Fruit fly (Drosophila melanogaster): ENCODE results near the gene CG17271.

CG17271 gene

dm6 chr3R:20830153-20830695 lies 8.6 kb upstream of the CG17271 start, which contains the start of gene Adss (continued):
- TF ChIP-seq CG11456 (GFP tag; IDR thresholded peaks at IDR 0.05) (peak; percentile 67; the same call in 1 of the 3 replicates), amos (GFP tag; IDR thresholded peaks at IDR 0.05; ENCODE audit: partially characterized antibody) (peak; percentile 49; the same call in 1 of the 2 replicates), hkb (optimal IDR thresholded peaks at IDR 0.05) (no peak), hkb (GFP tag; IDR thresholded peaks at IDR 0.05) (peak; percentile 54), CG9932 (GFP tag; IDR thresholded peaks at IDR 0.05) (peak; percentile 10; the same call in 1 of the 2 replicates), ac (GFP tag; optimal IDR thresholded peaks at IDR 0.05) (no peak), Ada2b (GFP tag; IDR thresholded peaks at IDR 0.05) (no peak), CG17912 (GFP tag; optimal IDR thresholded peaks at IDR 0.05) (peak; percentile 51), Dad (GFP tag; optimal IDR thresholded peaks at IDR 0.05) (no peak), CG8290 (GFP tag; optimal IDR thresholded peaks at IDR 0.05) (no peak), CG8290 (tag; optimal IDR thresholded peaks at IDR 0.05) (peak in 1 of 2 experiments; percentile 85), tup (GFP tag; optimal IDR thresholded peaks at IDR 0.05) (peak; percentile 5), cato (GFP tag; optimal IDR thresholded peaks at IDR 0.05; ENCODE audit: borderline replicate concordance) (no peak), Sry-β (GFP tag; optimal IDR thresholded peaks at IDR 0.05) (no peak), CG11093 (GFP tag; IDR thresholded peaks at IDR 0.05) (no peak), salm (tag; optimal IDR thresholded peaks at IDR 0.05) (no peak), cas (GFP tag; IDR thresholded peaks at IDR 0.05) (no peak), pho (GFP tag; optimal IDR thresholded peaks at IDR 0.05) (peak; percentile 10), CG13775 (GFP tag; optimal IDR thresholded peaks at IDR 0.05) (peak; percentile 7), repo (GFP tag; optimal IDR thresholded peaks at IDR 0.05) (peak; percentile 7), br (optimal IDR thresholded peaks at IDR 0.05) (no peak), CG18764 (GFP tag; optimal IDR thresholded peaks at IDR 0.05) (no peak), CG17802 (tag; optimal IDR thresholded peaks at IDR 0.05) (no peak), CG6689 (GFP tag; IDR thresholded peaks at IDR 0.05) (0 out of 2 replicates have a peak, but pooled peaks have one; percentile 30), gsb-n (tag; optimal IDR thresholded peaks at IDR 0.05) (no peak), TFAM (GFP tag; optimal IDR thresholded peaks at IDR 0.05) (no peak), ewg (GFP tag; optimal IDR thresholded peaks at IDR 0.05) (peak; percentile 99), Nf-YC (tag; optimal IDR thresholded peaks at IDR 0.05) (no peak), usp (GFP tag; optimal IDR thresholded peaks at IDR 0.05) (no peak), Atf3 (GFP tag; optimal IDR thresholded peaks at IDR 0.05) (no peak), Taf1 (GFP tag; IDR thresholded peaks at IDR 0.05) (no peak), Myb (GFP tag; optimal IDR thresholded peaks at IDR 0.05) (peak; percentile 62), CG4360 (GFP tag; IDR thresholded peaks at IDR 0.05) (peak; percentile 25; the same call in 1 of the 2 replicates), Dip3 (GFP tag; optimal IDR thresholded peaks at IDR 0.05) (no peak), CG7271 (tag; optimal IDR thresholded peaks at IDR 0.05) (no peak), lilli (GFP tag; optimal IDR thresholded peaks at IDR 0.05) (peak; percentile 45), CG31224 (GFP tag; IDR thresholded peaks at IDR 0.05) (no peak), CG43689 (GFP tag; IDR thresholded peaks at IDR 0.05) (no peak), zfh2 (GFP tag; optimal IDR thresholded peaks at IDR 0.05) (no peak), CG34224 (GFP tag; IDR thresholded peaks at IDR 0.05; ENCODE audit: partially characterized antibody) (no peak; the same call in 1 of the 3 replicates), CG30431 (GFP tag; optimal IDR thresholded peaks at IDR 0.05) (no peak), CG7928 (GFP tag; optimal IDR thresholded peaks at IDR 0.05) (no peak), CG1603 (tag; optimal IDR thresholded peaks at IDR 0.05) (peak; percentile 43), CG14014 (GFP tag; IDR thresholded peaks at IDR 0.05) (no peak), Opbp (GFP tag; IDR thresholded peaks at IDR 0.05; ENCODE audit: partially characterized antibody) (peak; percentile 53; the same call in 2 of the 3 replicates), CG11247 (GFP tag; IDR thresholded peaks at IDR 0.05) (peak; percentile 30; the same call in 1 of the 2 replicates), CG16779 (GFP tag; IDR thresholded peaks at IDR 0.05) (0 out of 2 replicates have a peak, but pooled peaks have one; percentile 56), C15 (GFP tag; IDR thresholded peaks at IDR 0.05) (no peak), fd96Cb (tag; optimal IDR thresholded peaks at IDR 0.05) (no peak), trh (GFP tag; optimal IDR thresholded peaks at IDR 0.05) (no peak), Rx (GFP tag; IDR thresholded peaks at IDR 0.05) (no peak), HmgZ (tag; optimal IDR thresholded peaks at IDR 0.05) (peak; percentile 33)
